Worm (Caenorhabditis elegans): ENCODE results near the gene gck-2.

Gene gck-2

ce11 chrV:6762361-6762760 lies 30.1 kb downstream of the gck-2 start, which contains the start of gene T25F10.4:
Gene T25F10.4, minus strand, starts transcription at chrV:6762461.
- no peak for TF ChIP-seq pha-4 (tag; optimal IDR thresholded peaks at IDR 0.05)
- no peak for TF ChIP-seq elt-1 (tag; optimal IDR thresholded peaks at IDR 0.05)

DNA sequence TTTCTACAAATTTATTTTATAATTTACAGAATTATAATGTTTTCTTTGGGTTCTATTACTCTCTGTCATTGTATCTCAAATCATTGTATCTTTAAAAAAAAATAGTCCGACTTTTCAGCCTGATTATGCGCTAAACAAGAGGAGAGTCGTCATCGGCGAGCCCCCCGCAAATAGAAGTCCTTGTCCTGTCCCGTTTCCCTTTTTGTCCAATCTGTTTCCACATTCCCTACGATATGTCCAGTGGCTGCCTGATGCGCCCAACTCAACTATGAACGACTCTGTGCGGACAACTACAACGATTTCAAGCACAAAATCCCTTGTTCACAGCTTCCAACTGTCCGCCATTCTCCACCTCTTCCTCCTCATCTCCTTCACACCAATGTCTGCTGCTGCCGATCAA lies 34.4 kb downstream of the gck-2 start, which contains the start of gene dbl-1:
Gene dbl-1 (plus strand): TSS at position 119 of the 400 bp plus-strand sequence.
- TF ChIP-seq nfya-1 (tag; optimal IDR thresholded peaks at IDR 0.05; ENCODE audit: insufficient read depth): no peak
- no peak for TF ChIP-seq nhr-67 (tag; optimal IDR thresholded peaks at IDR 0.05)
- no peak for TF ChIP-seq sea-2 (GFP tag; optimal IDR thresholded peaks at IDR 0.05)
- no peak for TF ChIP-seq nhr-23 (tag; optimal IDR thresholded peaks at IDR 0.05)
- TF ChIP-seq lin-15B (tag; optimal IDR thresholded peaks at IDR 0.05): no peak
- TF ChIP-seq ceh-28 (tag; optimal IDR thresholded peaks at IDR 0.05): no peak
- no peak for TF ChIP-seq mdl-1 (tag; optimal IDR thresholded peaks at IDR 0.05)
- no peak for TF ChIP-seq mml-1 (tag; optimal IDR thresholded peaks at IDR 0.05)

DNA sequence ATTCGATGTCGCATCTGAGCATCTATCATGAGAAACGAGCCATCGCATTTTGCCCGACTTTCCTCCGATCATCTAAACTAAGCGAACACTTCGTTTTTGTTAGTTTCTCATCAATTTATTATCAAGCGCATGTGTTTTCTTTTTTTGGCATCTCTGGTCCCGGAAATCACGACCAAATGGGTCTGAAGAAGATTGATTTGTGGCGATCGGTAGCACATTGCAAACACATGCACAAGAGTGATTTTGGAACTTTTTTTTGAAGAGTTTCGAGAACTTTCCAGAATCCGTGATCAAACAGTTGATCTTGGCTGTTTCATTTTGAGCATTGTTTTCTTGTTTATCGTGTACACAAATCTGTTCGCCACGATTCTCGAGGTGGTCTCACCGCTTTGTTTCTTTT lies 39.2 kb downstream of the gck-2 start:
- TF ChIP-seq snpc-4 (tag; optimal IDR thresholded peaks at IDR 0.05) (no peak), nfya-1 (tag; optimal IDR thresholded peaks at IDR 0.05; ENCODE audit: insufficient read depth) (no peak), nhr-11 (tag; optimal IDR thresholded peaks at IDR 0.05) (no peak), skn-1 (tag; optimal IDR thresholded peaks at IDR 0.05) (no peak), zag-1 (tag; optimal IDR thresholded peaks at IDR 0.05) (no peak)

ce11 chrV:6751493-6752100 lies 40.9 kb downstream of the gck-2 start:
- TF ChIP-seq ama-1 (optimal IDR thresholded peaks at IDR 0.05) (no peak), ceh-16 (tag; optimal IDR thresholded peaks at IDR 0.05) (no peak), unc-39 (tag; optimal IDR thresholded peaks at IDR 0.05) (no peak), nhr-28 (tag; optimal IDR thresholded peaks at IDR 0.05) (no peak), ZK546.5 (tag; optimal IDR thresholded peaks at IDR 0.05) (no peak), eor-1 (tag; optimal IDR thresholded peaks at IDR 0.05) (no peak), nhr-11 (tag; optimal IDR thresholded peaks at IDR 0.05) (no peak), nhr-76 (tag; optimal IDR thresholded peaks at IDR 0.05) (no peak), R02D3.7 (tag; optimal IDR thresholded peaks at IDR 0.05) (no peak), elt-2 (tag; optimal IDR thresholded peaks at IDR 0.05) (no peak), fkh-2 (tag; optimal IDR thresholded peaks at IDR 0.05) (no peak), ceh-28 (tag; optimal IDR thresholded peaks at IDR 0.05) (no peak)

DNA sequence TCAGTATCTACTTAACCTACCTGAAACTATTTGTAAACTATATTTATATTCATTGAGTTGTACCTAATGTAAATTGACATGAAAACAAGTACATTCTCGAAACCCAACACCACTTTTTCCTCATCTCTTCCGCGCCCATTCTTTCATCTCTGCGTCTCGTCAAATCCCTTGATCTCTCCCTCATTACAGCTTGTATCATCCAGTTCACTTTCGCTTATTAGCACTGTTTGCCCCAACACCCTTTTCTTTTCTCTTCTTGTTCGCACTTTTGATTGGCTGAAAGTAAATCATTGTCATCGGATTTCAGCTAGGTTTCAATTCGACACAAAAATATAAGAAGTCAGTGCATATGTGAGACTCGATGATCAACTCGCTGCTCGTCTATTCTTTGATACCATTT lies 47.7 kb downstream of the gck-2 start, which contains the start of gene T25F10.3:
Gene T25F10.3 (plus strand): TSS at position 308 of the 400 bp plus-strand sequence.
- TF ChIP-seq elt-2 (tag; optimal IDR thresholded peaks at IDR 0.05): no peak
- peak; percentile 41 for TF ChIP-seq nhr-25 (tag; optimal IDR thresholded peaks at IDR 0.05)
